Fruit fly (Drosophila melanogaster) whole organism, adult: Measurements from ENCODE around the gene Mst98Ca.

Source experiments
- CG14711 ChIP-seq: fragments of 200-800 bp; sonication (Bioruptor generic); optimal IDR thresholded peaks from 2 replicates; lab custom pipeline; 2018; ENCODE audit warnings: missing biosample characterization, mild to moderate bottlenecking, missing genetic modification characterization, moderate library complexity
- CG1620 ChIP-seq: fragments of 200-800 bp; sonication (Bioruptor generic); optimal IDR thresholded peaks from 2 replicates; lab custom pipeline; 2016; ENCODE audit warnings: missing biosample characterization, missing genetic modification characterization
- CG33017 ChIP-seq: fragments of 200-800 bp; sonication (Bioruptor generic); optimal IDR thresholded peaks from 2 replicates; lab custom pipeline; 2018; ENCODE audit warnings: missing biosample characterization, mild to moderate bottlenecking, missing genetic modification characterization, moderate library complexity
- CG5204 ChIP-seq: fragments of 200-800 bp; sonication (Bioruptor generic); optimal IDR thresholded peaks from 2 replicates; lab custom pipeline; 2016; ENCODE audit warnings: missing biosample characterization, missing genetic modification characterization
- CG7045 ChIP-seq: fragments of 200-800 bp; sonication (Bioruptor generic); optimal IDR thresholded peaks from 2 replicates; lab custom pipeline; 2017; ENCODE audit warnings: missing biosample characterization, mild to moderate bottlenecking, missing genetic modification characterization
- CG7101 ChIP-seq: fragments of 200-800 bp; sonication (Bioruptor generic); optimal IDR thresholded peaks from 2 replicates; lab custom pipeline; 2018; ENCODE audit warnings: missing biosample characterization, mild to moderate bottlenecking, missing genetic modification characterization, moderate library complexity
- Clk ChIP-seq: fragments of 200-800 bp; sonication (Bioruptor generic); optimal IDR thresholded peaks from 2 replicates; lab custom pipeline; 2017; ENCODE audit warnings: missing biosample characterization, missing genetic modification characterization
- Crg-1 ChIP-seq: fragments of 200-800 bp; sonication (Bioruptor generic); optimal IDR thresholded peaks from 2 replicates; lab custom pipeline; 2016; ENCODE audit warnings: missing biosample characterization, missing genetic modification characterization
- Mnt ChIP-seq: fragments of 200-800 bp; sonication (Bioruptor generic); optimal IDR thresholded peaks from 2 replicates; lab custom pipeline; 2016; ENCODE audit warnings: missing biosample characterization, mild to moderate bottlenecking, missing genetic modification characterization
- cnc ChIP-seq, 2 experiments: fragments of >200 bp; optimal IDR thresholded peaks; 2 replicates each; lab custom pipeline; 2017
- kay ChIP-seq: fragments of 200-800 bp; sonication (Bioruptor generic); peaks from one replicate; lab custom pipeline; 2016; ENCODE audit warnings: missing biosample characterization, missing genetic modification characterization, borderline replicate concordance
- pad ChIP-seq: fragments of 200-800 bp; sonication (Bioruptor generic); optimal IDR thresholded peaks from 3 replicates; lab custom pipeline; 2017; ENCODE audit warnings: missing biosample characterization, missing genetic modification characterization, mild to moderate bottlenecking, moderate library complexity, missing genetic modification reagents
- tj ChIP-seq: fragments of 200-800 bp; sonication (Bioruptor generic); optimal IDR thresholded peaks from 3 replicates; lab custom pipeline; 2017; ENCODE audit warnings: missing biosample characterization, mild to moderate bottlenecking, missing genetic modification characterization, moderate library complexity

DNA sequence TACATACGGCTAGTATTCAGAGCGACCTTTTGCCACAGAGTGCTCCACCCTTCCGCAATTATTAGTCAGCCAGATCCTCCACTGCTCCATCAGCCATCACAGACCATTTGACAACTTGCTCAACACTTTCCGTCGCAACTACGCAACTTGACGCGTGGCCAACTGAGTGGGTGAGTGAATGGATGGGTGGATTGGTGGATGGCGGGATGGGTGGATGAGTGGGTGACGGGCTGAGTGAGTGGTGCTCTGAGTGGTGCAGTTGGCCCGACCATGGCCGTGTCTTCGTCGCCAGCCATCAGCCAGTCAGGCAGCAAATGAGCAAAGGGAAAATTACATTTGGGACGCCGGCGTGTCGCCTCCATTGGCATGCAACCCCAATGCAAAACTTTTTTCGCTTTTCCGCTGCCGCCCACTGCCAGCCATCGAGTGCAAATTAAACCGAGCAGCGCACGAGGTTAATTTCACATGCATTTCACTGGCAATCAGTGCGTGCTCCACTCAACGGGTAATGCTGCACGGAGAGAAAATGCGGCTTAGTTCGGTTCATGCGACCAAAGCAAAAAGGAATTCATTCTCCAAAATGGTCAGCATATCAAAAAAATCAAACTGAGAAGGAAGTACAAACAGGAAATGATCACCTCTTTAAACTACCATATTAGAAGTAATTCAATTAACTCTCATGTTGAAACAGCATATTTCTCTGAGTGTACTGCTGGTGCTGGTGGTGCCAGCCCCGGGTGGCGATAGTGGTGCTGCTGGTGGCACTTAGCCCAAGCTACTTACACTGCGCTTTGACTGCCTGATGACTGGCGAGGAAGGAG lies 17.0 kb downstream of the Mst98Ca start:
- TF ChIP-seq pad (GFP tag; lab: Kevin White, UChicago) (no peak), kay (no peak), cnc (optimal IDR thresholded peaks at IDR 0.05; lab: Kevin White, UChicago) (no peak), CG7101 (tag; lab: Kevin White, UChicago) (no peak), CG14711 (no peak), tj (GFP tag; lab: Kevin White, UChicago) (no peak), CG7045 (no peak), Mnt (no peak), Crg-1 (GFP tag; lab: Kevin White, UChicago) (no peak), CG5204 (GFP tag; lab: Kevin White, UChicago) (no peak), CG1620 (GFP tag; lab: Kevin White, UChicago) (no peak), Clk (no peak), CG33017 (no peak)
